Fruit fly (Drosophila melanogaster) whole organism, embryonic: Measurements from ENCODE around the gene CG17154.

Source experiments
- Bgb ChIP-seq: fragments of 200-800 bp; sonication (Bioruptor generic); IDR thresholded peaks from 2 replicates; pipeline ENCODE4 v1.3.6; 2022; ENCODE audit warnings: missing biosample characterization, missing genetic modification characterization; ENCODE audit not compliant: partially characterized antibody
- C15 ChIP-seq: fragments of 200-800 bp; sonication (Bioruptor generic); IDR thresholded peaks from 3 replicates; pipeline ENCODE4 v1.3.6; 2022; ENCODE audit warnings: missing biosample characterization, missing genetic modification characterization
- CG10979 ChIP-seq: fragments of 200-800 bp; sonication (Bioruptor generic); optimal IDR thresholded peaks from 2 replicates; lab custom pipeline; 2018; ENCODE audit warnings: missing biosample characterization, mild to moderate bottlenecking, missing genetic modification characterization, moderate library complexity
- CG12391 ChIP-seq: fragments of 200-800 bp; sonication (Bioruptor generic); optimal IDR thresholded peaks from 3 replicates; lab custom pipeline; 2018; ENCODE audit warnings: missing biosample characterization, mild to moderate bottlenecking, missing genetic modification characterization, moderate library complexity
- CG13296 ChIP-seq: fragments of 200-800 bp; sonication (Bioruptor generic); optimal IDR thresholded peaks from 3 replicates; lab custom pipeline; 2018; ENCODE audit warnings: missing biosample characterization, mild to moderate bottlenecking, missing genetic modification characterization
- CG13424 ChIP-seq: fragments of 200-800 bp; sonication (Bioruptor generic); optimal IDR thresholded peaks from 2 replicates; lab custom pipeline; 2019; ENCODE audit warnings: missing biosample characterization, mild to moderate bottlenecking, missing genetic modification characterization, moderate library complexity
- CG13775 ChIP-seq: fragments of 200-800 bp; sonication (Bioruptor generic); optimal IDR thresholded peaks from 3 replicates; lab custom pipeline; 2017; ENCODE audit warnings: missing biosample characterization, mild to moderate bottlenecking, missing genetic modification characterization
- CG14014 ChIP-seq: fragments of 200-800 bp; sonication (Bioruptor generic); IDR thresholded peaks from 2 replicates; pipeline ENCODE4 v1.3.6; 2022; ENCODE audit warnings: missing biosample characterization, missing genetic modification characterization
- CG15514 ChIP-seq: fragments of 200-800 bp; sonication (Bioruptor generic); optimal IDR thresholded peaks from 3 replicates; lab custom pipeline; 2017; ENCODE audit warnings: missing biosample characterization, missing genetic modification characterization, mild to moderate bottlenecking, moderate library complexity, missing genetic modification reagents
- CG15696 ChIP-seq: fragments of 200-800 bp; sonication (Bioruptor generic); optimal IDR thresholded peaks from 2 replicates; lab custom pipeline; 2019; ENCODE audit warnings: missing biosample characterization, mild to moderate bottlenecking, missing genetic modification characterization, moderate library complexity
- CG17612 ChIP-seq: fragments of 200-800 bp; sonication (Bioruptor generic); IDR thresholded peaks from 2 replicates; pipeline ENCODE4 v1.3.6; 2022; ENCODE audit warnings: missing biosample characterization, missing genetic modification characterization
- CG17829 ChIP-seq: fragments of 200-800 bp; optimal IDR thresholded peaks from 2 replicates; lab custom pipeline; 2019; ENCODE audit warnings: missing biosample characterization, mild to moderate bottlenecking, missing genetic modification characterization, moderate library complexity
- CG18011 ChIP-seq: fragments of 200-800 bp; sonication (Bioruptor generic); optimal IDR thresholded peaks from 2 replicates; lab custom pipeline; 2017; ENCODE audit warnings: missing biosample characterization, missing genetic modification characterization, mild to moderate bottlenecking, moderate library complexity, missing genotype
- CG1832 ChIP-seq: fragments of 200-800 bp; sonication (Bioruptor generic); optimal IDR thresholded peaks from 2 replicates; lab custom pipeline; 2017; ENCODE audit warnings: missing biosample characterization, mild to moderate bottlenecking, missing genetic modification characterization, inconsistent platforms
- CG3163 ChIP-seq: fragments of 200-800 bp; sonication (Bioruptor generic); optimal IDR thresholded peaks from 3 replicates; lab custom pipeline; 2016; ENCODE audit warnings: missing biosample characterization, missing genetic modification characterization
- CG3281 ChIP-seq: fragments of 200-800 bp; sonication (Bioruptor generic); optimal IDR thresholded peaks from 3 replicates; lab custom pipeline; 2017; ENCODE audit warnings: missing biosample characterization, mild to moderate bottlenecking, missing genetic modification characterization
- CG33557 ChIP-seq: fragments of 200-800 bp; sonication (Bioruptor generic); optimal IDR thresholded peaks from 2 replicates; lab custom pipeline; 2019; ENCODE audit warnings: missing biosample characterization, mild to moderate bottlenecking, missing genetic modification characterization, moderate library complexity
- CG34422 ChIP-seq: fragments of 200-800 bp; sonication (Bioruptor generic); IDR thresholded peaks from 3 replicates; pipeline ENCODE4 v1.3.6; 2022; ENCODE audit warnings: missing biosample characterization, missing genetic modification characterization
- CG3995 ChIP-seq: fragments of 200-800 bp; sonication (Bioruptor generic); optimal IDR thresholded peaks from 3 replicates; lab custom pipeline; 2016; ENCODE audit warnings: missing biosample characterization, missing genetic modification characterization
- CG4820 ChIP-seq: fragments of 200-800 bp; sonication (Bioruptor generic); optimal IDR thresholded peaks from 3 replicates; lab custom pipeline; 2016; ENCODE audit warnings: missing biosample characterization, missing genetic modification characterization
- CG6765 ChIP-seq: fragments of 200-800 bp; sonication (Bioruptor generic); optimal IDR thresholded peaks from 3 replicates; lab custom pipeline; 2017; ENCODE audit warnings: missing biosample characterization, mild to moderate bottlenecking, missing genetic modification characterization
- CG7963 ChIP-seq: fragments of 200-800 bp; sonication (Bioruptor generic); IDR thresholded peaks from 3 replicates; pipeline ENCODE4 v1.3.6; 2022; ENCODE audit warnings: missing biosample characterization, missing genetic modification characterization; ENCODE audit not compliant: partially characterized antibody
- CG8478 ChIP-seq: fragments of >200 bp; optimal IDR thresholded peaks from 2 replicates; lab custom pipeline; 2018
- CG9727 ChIP-seq: fragments of 200-800 bp; sonication (Bioruptor generic); optimal IDR thresholded peaks from 3 replicates; lab custom pipeline; 2017; ENCODE audit warnings: missing biosample characterization, mild to moderate bottlenecking, missing genetic modification characterization
- CoRest ChIP-seq: fragments of 200-800 bp; sonication (Bioruptor generic); optimal IDR thresholded peaks from 3 replicates; lab custom pipeline; 2018; ENCODE audit warnings: missing biosample characterization, mild to moderate bottlenecking, missing genetic modification characterization, moderate library complexity
- D19B ChIP-seq: fragments of 200-800 bp; sonication (Bioruptor generic); optimal IDR thresholded peaks from 2 replicates; lab custom pipeline; 2017; ENCODE audit warnings: missing biosample characterization, mild to moderate bottlenecking, missing genetic modification characterization
- Dbx ChIP-seq: fragments of 200-800 bp; sonication (Bioruptor generic); IDR thresholded peaks from 3 replicates; pipeline ENCODE4 v1.3.6; 2022; ENCODE audit warnings: missing biosample characterization, missing genetic modification characterization
- Dip2 ChIP-seq: fragments of 200-800 bp; sonication (Bioruptor generic); IDR thresholded peaks from 2 replicates; pipeline ENCODE4 v1.3.6; 2022; ENCODE audit warnings: missing biosample characterization, missing genetic modification characterization
- Fer2 ChIP-seq: fragments of 200-800 bp; sonication (Bioruptor generic); optimal IDR thresholded peaks from 2 replicates; lab custom pipeline; 2018; ENCODE audit warnings: missing biosample characterization, mild to moderate bottlenecking, missing genetic modification characterization, moderate library complexity
- NC2α ChIP-seq: fragments of 200-800 bp; sonication (Bioruptor generic); optimal IDR thresholded peaks from 2 replicates; lab custom pipeline; 2016; ENCODE audit warnings: missing biosample characterization, missing genetic modification characterization
- Opbp ChIP-seq: fragments of 200-800 bp; sonication (Bioruptor generic); IDR thresholded peaks from 3 replicates; pipeline ENCODE4 v1.3.6; 2022; ENCODE audit warnings: missing biosample characterization, missing genetic modification characterization; ENCODE audit not compliant: partially characterized antibody
- amos ChIP-seq: fragments of 200-800 bp; sonication (Bioruptor generic); IDR thresholded peaks from 2 replicates; pipeline ENCODE4 v1.3.6; 2022; ENCODE audit warnings: missing biosample characterization, missing genetic modification characterization; ENCODE audit not compliant: partially characterized antibody
- az2 ChIP-seq: fragments of 200-800 bp; sonication (Bioruptor generic); optimal IDR thresholded peaks from 3 replicates; lab custom pipeline; 2016; ENCODE audit warnings: missing biosample characterization, missing genetic modification characterization
- chm ChIP-seq: fragments of 200-800 bp; sonication (Bioruptor generic); IDR thresholded peaks from 2 replicates; pipeline ENCODE4 v1.3.6; 2022; ENCODE audit warnings: missing biosample characterization, missing genetic modification characterization
- crc ChIP-seq: fragments of 200-800 bp; sonication (Bioruptor generic); optimal IDR thresholded peaks from 2 replicates; lab custom pipeline; 2016; ENCODE audit warnings: missing biosample characterization, missing genetic modification characterization
- dmrt99B ChIP-seq: fragments of 200-800 bp; sonication (Bioruptor generic); optimal IDR thresholded peaks from 2 replicates; lab custom pipeline; 2018; ENCODE audit warnings: missing biosample characterization, mild to moderate bottlenecking, missing genetic modification characterization, moderate library complexity
- esg ChIP-seq: fragments of 200-800 bp; sonication (Bioruptor generic); conservative IDR thresholded peaks from 2 replicates; pipeline ENCODE4 v1.3.6; 2022; ENCODE audit warnings: missing biosample characterization, missing genetic modification characterization
- gfzf ChIP-seq: fragments of 200-800 bp; sonication (Bioruptor generic); optimal IDR thresholded peaks from 2 replicates; lab custom pipeline; 2016; ENCODE audit warnings: missing biosample characterization, mild to moderate bottlenecking, missing genetic modification characterization, moderate library complexity
- grn ChIP-seq: fragments of 200-800 bp; sonication (Bioruptor generic); optimal IDR thresholded peaks from 3 replicates; lab custom pipeline; 2017; ENCODE audit warnings: missing biosample characterization, missing genetic modification characterization
- gro ChIP-seq: fragments of 200-800 bp; sonication (Bioruptor generic); optimal IDR thresholded peaks from 2 replicates; lab custom pipeline; 2016; ENCODE audit warnings: missing biosample characterization, missing genetic modification characterization
- lbe ChIP-seq: fragments of 200-800 bp; sonication (Bioruptor generic); optimal IDR thresholded peaks from 2 replicates; lab custom pipeline; 2016; ENCODE audit warnings: missing biosample characterization, mild to moderate bottlenecking, missing genetic modification characterization
- lmd ChIP-seq: fragments of 200-800 bp; sonication (Bioruptor generic); IDR thresholded peaks from 2 replicates; pipeline ENCODE4 v1.3.6; 2022; ENCODE audit warnings: missing biosample characterization, missing genetic modification characterization
- nerfin-1 ChIP-seq: fragments of 200-800 bp; sonication (Bioruptor generic); optimal IDR thresholded peaks from 3 replicates; lab custom pipeline; 2019; ENCODE audit warnings: missing biosample characterization, mild to moderate bottlenecking, missing genetic modification characterization, moderate library complexity
- nom ChIP-seq: fragments of 200-800 bp; sonication (Bioruptor generic); optimal IDR thresholded peaks from 2 replicates; lab custom pipeline; 2017; ENCODE audit warnings: missing biosample characterization, missing genetic modification characterization, mild to moderate bottlenecking, moderate library complexity, missing genetic modification reagents
- phol ChIP-seq: fragments of 200-800 bp; sonication (Bioruptor generic); optimal IDR thresholded peaks from 3 replicates; lab custom pipeline; 2018; ENCODE audit warnings: missing biosample characterization, mild to moderate bottlenecking, missing genetic modification characterization, moderate library complexity
- ranshi ChIP-seq: fragments of 200-800 bp; sonication (Bioruptor generic); IDR thresholded peaks from 2 replicates; pipeline ENCODE4 v1.3.6; 2022; ENCODE audit warnings: missing biosample characterization, missing genetic modification characterization
- run ChIP-seq: fragments of 200-800 bp; sonication (Bioruptor generic); optimal IDR thresholded peaks from 3 replicates; lab custom pipeline; 2018; ENCODE audit warnings: missing biosample characterization, mild to moderate bottlenecking, missing genetic modification characterization
- sob ChIP-seq: fragments of 200-800 bp; sonication (Bioruptor generic); IDR thresholded peaks from 2 replicates; pipeline ENCODE4 v1.3.6; 2022; ENCODE audit warnings: missing biosample characterization, missing genetic modification characterization
- sqz ChIP-seq: fragments of 200-800 bp; sonication (Bioruptor generic); optimal IDR thresholded peaks from 3 replicates; lab custom pipeline; 2018; ENCODE audit warnings: missing biosample characterization, mild to moderate bottlenecking, missing genetic modification characterization
- zen ChIP-seq: fragments of 200-800 bp; sonication (Bioruptor generic); optimal IDR thresholded peaks from 3 replicates; lab custom pipeline; 2018; ENCODE audit warnings: missing biosample characterization, mild to moderate bottlenecking, missing genetic modification characterization, moderate library complexity

CG17154 gene

DNA sequence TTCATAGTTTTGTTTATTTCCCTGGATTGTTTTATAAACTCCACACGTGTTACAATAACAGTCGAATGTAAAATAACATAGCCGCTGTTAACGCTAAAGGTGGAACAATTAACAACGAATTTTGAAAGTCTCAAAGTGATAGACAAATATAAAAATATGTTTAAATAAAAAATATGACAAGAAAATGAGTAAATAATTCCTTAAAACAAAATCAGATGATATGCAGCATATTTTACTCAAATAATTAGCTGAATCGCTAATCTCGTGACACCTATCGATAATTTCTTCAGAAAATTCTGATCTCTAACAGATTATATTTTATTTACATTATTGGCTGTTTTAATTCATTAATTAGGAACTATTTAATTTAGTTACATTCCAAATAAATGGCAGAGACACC is 48.2 kb downstream of the CG17154 start, which contains the start of the genes CG5645 and Atg12 (continued):
- peak; percentile 25; the same call in 1 of the 2 replicates for TF ChIP-seq CG14014
- peak; percentile 51 for TF ChIP-seq dmrt99B
- peak; percentile 73; the same call in 2 of the 3 replicates for TF ChIP-seq Dbx (GFP tag; lab: Robert Waterston, UW)
- TF ChIP-seq gfzf (GFP tag; lab: Kevin White, UChicago), result peak; percentile 1
- peak; percentile 78 for TF ChIP-seq amos (GFP tag; lab: Robert Waterston, UW)
- no peak for TF ChIP-seq crc
- no peak for TF ChIP-seq ranshi (GFP tag; lab: Robert Waterston, UW)
- peak; percentile 50 for TF ChIP-seq CG9727 (GFP tag; lab: Kevin White, UChicago)
- TF ChIP-seq Opbp (GFP tag; lab: Robert Waterston, UW), result peak; percentile 72; the same call in 2 of the 3 replicates
- TF ChIP-seq CG3995 (GFP tag; lab: Kevin White, UChicago), result peak; percentile 81
- peak; percentile 60 for TF ChIP-seq CG4820 (GFP tag; lab: Kevin White, UChicago)
- no peak for TF ChIP-seq C15 (GFP tag; lab: Robert Waterston, UW)
- no peak for TF ChIP-seq Dip2 (GFP tag; lab: Robert Waterston, UW)
- no peak for TF ChIP-seq D19B
- peak; percentile 27 for TF ChIP-seq CG13775 (GFP tag; lab: Kevin White, UChicago)
- TF ChIP-seq CG17612 (GFP tag; lab: Robert Waterston, UW), result no peak
- peak; percentile 74 for TF ChIP-seq CG13424
- TF ChIP-seq lbe, result peak; percentile 33
- no peak for TF ChIP-seq run (tag; lab: Kevin White, UChicago)
- 0 out of 3 replicates have a peak, but pooled peaks have one; percentile 36 for TF ChIP-seq CG7963 (GFP tag; lab: Robert Waterston, UW)
- peak; percentile 58 for TF ChIP-seq CG3281 (GFP tag; lab: Kevin White, UChicago)
- TF ChIP-seq sqz (GFP tag; lab: Kevin White, UChicago), result no peak
- TF ChIP-seq phol (tag; lab: Kevin White, UChicago), result peak; percentile 59
- TF ChIP-seq CG3163, result no peak
- no peak for TF ChIP-seq CG1832 (GFP tag; lab: Kevin White, UChicago)
- no peak for TF ChIP-seq NC2α (GFP tag; lab: Kevin White, UChicago)
- peak; percentile 85 for TF ChIP-seq CG17829
- TF ChIP-seq Bgb (GFP tag; lab: Robert Waterston, UW), result peak; percentile 77
- peak; percentile 49 for TF ChIP-seq az2 (GFP tag; lab: Kevin White, UChicago)
- peak; percentile 84 for TF ChIP-seq CG13296 (GFP tag; lab: Kevin White, UChicago)
- peak; percentile 29 for TF ChIP-seq CoRest
- TF ChIP-seq CG33557 (GFP tag; lab: Kevin White, UChicago), result peak; percentile 7
- peak; percentile 74 for TF ChIP-seq CG10979 (tag; lab: Kevin White, UChicago)
- TF ChIP-seq grn, result no peak
- peak; percentile 56; the same call in 2 of the 3 replicates for TF ChIP-seq CG34422 (GFP tag; lab: Robert Waterston, UW)
- TF ChIP-seq CG18011 (GFP tag; lab: Kevin White, UChicago), result peak; percentile 10
- TF ChIP-seq CG15696 (tag; lab: Kevin White, UChicago), result peak; percentile 62
- no peak; the same call in 1 of the 2 replicates for TF ChIP-seq lmd (GFP tag; lab: Robert Waterston, UW)
- TF ChIP-seq CG6765, result no peak
- TF ChIP-seq nom (GFP tag; lab: Kevin White, UChicago), result peak; percentile 21
- peak; percentile 78 for TF ChIP-seq CG12391
- TF ChIP-seq sob, result peak; percentile 76
- TF ChIP-seq chm, result no peak
- no peak for TF ChIP-seq gro (GFP tag; lab: Kevin White, UChicago)
- TF ChIP-seq nerfin-1, result peak; percentile 10
- TF ChIP-seq Fer2 (tag; lab: Kevin White, UChicago), result no peak
- no peak for TF ChIP-seq CG8478 (lab: Kevin White, UChicago)
- peak; percentile 73 for TF ChIP-seq CG15514 (GFP tag; lab: Kevin White, UChicago)
- peak; percentile 26 for TF ChIP-seq zen
- TF ChIP-seq esg (GFP tag; lab: Robert Waterston, UW), result 0 out of 2 replicates have a peak, but pooled peaks have one; percentile 19
